Fruit fly (Drosophila melanogaster): ENCODE measurements around the gene CG16812.

DNA sequence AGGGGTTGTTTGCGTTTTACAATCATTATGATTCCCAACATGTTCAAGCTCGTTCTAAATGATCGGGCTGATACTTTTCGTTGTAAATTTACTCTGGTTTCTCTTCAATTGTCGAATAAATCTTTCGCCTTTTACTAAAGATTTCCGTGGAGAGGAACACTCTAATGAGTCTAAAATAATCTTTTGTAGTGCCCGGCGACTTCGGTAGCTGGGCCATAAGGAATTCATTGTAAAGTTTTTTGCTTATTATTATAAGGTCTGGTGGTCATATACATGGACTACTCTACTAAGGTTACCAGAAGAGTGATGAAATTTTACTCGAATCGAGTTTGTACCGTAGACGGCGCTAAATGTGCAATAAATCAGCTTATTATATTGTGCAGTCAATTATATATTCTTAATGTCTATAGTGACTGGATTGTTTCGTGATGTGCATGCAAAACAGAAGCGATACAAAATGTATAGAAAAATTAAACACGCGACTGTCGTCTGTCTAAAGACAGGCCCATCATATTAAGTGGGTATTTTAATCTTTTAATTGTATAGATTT lies 22.4 kb downstream of the CG16812 start:
- TF ChIP-seq EcR (GFP tag; optimal IDR thresholded peaks at IDR 0.05) (no peak), Snoo (tag; optimal IDR thresholded peaks at IDR 0.05) (no peak), CG9948 (tag; optimal IDR thresholded peaks at IDR 0.05) (no peak), CG32121 (GFP tag; IDR thresholded peaks at IDR 0.05) (no peak), D1 (tag; optimal IDR thresholded peaks at IDR 0.05) (no peak), gl (tag; optimal IDR thresholded peaks at IDR 0.05) (no peak), fd96Ca (GFP tag; IDR thresholded peaks at IDR 0.05) (no peak), CG14655 (GFP tag; optimal IDR thresholded peaks at IDR 0.05) (no peak), CG34367 (tag; optimal IDR thresholded peaks at IDR 0.05) (no peak)
